Worm (Caenorhabditis elegans) whole organism, late embryonic: ENCODE results near the gene T03G6.1.

Experiments
- ama-1 ChIP-seq: fragments of 150-350 bp; optimal IDR thresholded peaks from 2 replicates; lab custom pipeline; 2014
- ceh-19 ChIP-seq: fragments of 200-800 bp; sonication (Bioruptor generic); optimal IDR thresholded peaks from 2 replicates; lab custom pipeline; 2018; ENCODE audit warnings: mild to moderate bottlenecking, missing genetic modification characterization, missing compliant biosample characterization
- elt-2 ChIP-seq: sonication (generic microtip); optimal IDR thresholded peaks from 2 replicates; lab custom pipeline; 2016; ENCODE audit warnings: missing genetic modification reagents, missing genetic modification characterization, missing compliant biosample characterization
- nfya-1 ChIP-seq: sonication (generic microtip); optimal IDR thresholded peaks from 2 replicates; lab custom pipeline; 2017; ENCODE audit warnings: missing genetic modification characterization, mild to moderate bottlenecking, missing compliant biosample characterization, antibody characterized with exemption, moderate library complexity
- odd-2 ChIP-seq: sonication (generic microtip); optimal IDR thresholded peaks from 2 replicates; lab custom pipeline; 2017; ENCODE audit warnings: antibody characterized with exemption, mild to moderate bottlenecking, missing genetic modification characterization, missing compliant biosample characterization
- pqm-1 ChIP-seq: sonication (generic microtip); optimal IDR thresholded peaks from 2 replicates; lab custom pipeline; 2016; ENCODE audit warnings: missing genetic modification characterization, missing compliant biosample characterization
- tbx-2 ChIP-seq: sonication (generic microtip); optimal IDR thresholded peaks from 2 replicates; lab custom pipeline; 2016; ENCODE audit warnings: missing genetic modification characterization, missing compliant biosample characterization
- ttx-3 ChIP-seq: sonication (generic microtip); optimal IDR thresholded peaks from 2 replicates; lab custom pipeline; 2016; ENCODE audit warnings: missing genetic modification reagents, missing genetic modification characterization, missing compliant biosample characterization

DNA sequence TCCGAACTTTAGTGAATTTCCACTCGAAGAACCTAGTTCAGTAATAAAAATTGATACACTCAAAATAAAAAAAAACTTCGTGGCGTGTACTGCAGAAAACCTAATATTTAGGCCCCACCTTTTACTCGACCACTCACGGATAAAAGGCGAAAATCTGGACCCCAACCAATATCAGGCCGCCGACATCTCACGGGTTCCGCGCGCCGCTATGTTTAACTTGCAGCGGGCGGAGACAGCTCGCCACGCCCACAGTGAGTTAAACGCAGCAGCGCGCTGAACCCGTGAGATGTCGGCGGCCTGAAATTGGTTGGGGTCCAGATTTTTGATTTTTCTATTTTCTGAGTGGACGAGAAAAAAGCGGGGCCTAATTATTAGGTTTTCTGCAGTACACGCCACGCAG, 24.8 kb downstream of the T03G6.1 start:
- TF ChIP-seq ama-1 (lab: Kevin White, UChicago): no peak
- TF ChIP-seq ttx-3 (tag; lab: Kevin White, UChicago): no peak
- no peak for TF ChIP-seq elt-2 (tag; lab: Kevin White, UChicago)
- TF ChIP-seq pqm-1 (tag; lab: Kevin White, UChicago): no peak
- TF ChIP-seq odd-2 (tag; lab: Kevin White, UChicago): no peak
- TF ChIP-seq tbx-2 (tag; lab: Kevin White, UChicago): no peak
- TF ChIP-seq ceh-19 (GFP tag; lab: Kevin White, UChicago): no peak
- TF ChIP-seq nfya-1 (tag; lab: Kevin White, UChicago): no peak
